Fruit fly (Drosophila melanogaster) whole organism, embryonic: ENCODE results near the gene CstF50.

ENCODE experiments used
- Awh ChIP-seq: fragments of 200-800 bp; sonication (Bioruptor generic); IDR thresholded peaks from 2 replicates; pipeline ENCODE4, ENCODE4 v1.3.6; 2022; ENCODE audit warnings: missing biosample characterization, missing genetic modification characterization
- CG10209 ChIP-seq: fragments of 200-800 bp; sonication (Bioruptor generic); optimal IDR thresholded peaks from 3 replicates; lab custom pipeline; 2017; ENCODE audit warnings: missing biosample characterization, mild to moderate bottlenecking, missing genetic modification characterization, missing genetic modification reagents
- CG10267 ChIP-seq: fragments of 200-800 bp; sonication (Bioruptor generic); optimal IDR thresholded peaks from 2 replicates; lab custom pipeline; 2018; ENCODE audit warnings: missing biosample characterization, mild to moderate bottlenecking, missing genetic modification characterization, moderate library complexity
- CG10431 ChIP-seq: fragments of 200-800 bp; sonication (Bioruptor generic); optimal IDR thresholded peaks from 3 replicates; lab custom pipeline; 2018; ENCODE audit warnings: missing biosample characterization, mild to moderate bottlenecking, missing genetic modification characterization
- CG10979 ChIP-seq: fragments of 200-800 bp; sonication (Bioruptor generic); optimal IDR thresholded peaks from 2 replicates; lab custom pipeline; 2018; ENCODE audit warnings: missing biosample characterization, mild to moderate bottlenecking, missing genetic modification characterization, moderate library complexity
- CG11560 ChIP-seq: fragments of 200-800 bp; sonication (Bioruptor generic); IDR thresholded peaks from 3 replicates; pipeline ENCODE4 v1.3.6; 2022; ENCODE audit warnings: missing biosample characterization, missing genetic modification characterization
- CG12155 ChIP-seq: fragments of 200-800 bp; sonication (Bioruptor generic); optimal IDR thresholded peaks from 3 replicates; lab custom pipeline; 2016; ENCODE audit warnings: missing biosample characterization, missing genetic modification characterization
- CG1603 ChIP-seq: fragments of 200-800 bp; sonication (Bioruptor generic); optimal IDR thresholded peaks from 2 replicates; lab custom pipeline; 2019; ENCODE audit warnings: missing biosample characterization, mild to moderate bottlenecking, missing genetic modification characterization, moderate library complexity
- CG18262 ChIP-seq: fragments of 200-800 bp; optimal IDR thresholded peaks from 3 replicates; lab custom pipeline; 2019; ENCODE audit warnings: missing biosample characterization, mild to moderate bottlenecking, missing genetic modification characterization, moderate library complexity
- CG18599 ChIP-seq: fragments of 200-800 bp; sonication (Bioruptor generic); optimal IDR thresholded peaks from 3 replicates; lab custom pipeline; 2017; ENCODE audit warnings: missing biosample characterization, missing genetic modification characterization, mild to moderate bottlenecking, moderate library complexity, missing genetic modification reagents
- CG2120 ChIP-seq: fragments of 200-800 bp; sonication (Bioruptor generic); optimal IDR thresholded peaks from 3 replicates; lab custom pipeline; 2016; ENCODE audit warnings: missing biosample characterization, missing genetic modification characterization
- CG4360 ChIP-seq: fragments of 200-800 bp; sonication (Bioruptor generic); IDR thresholded peaks from 2 replicates; pipeline ENCODE4 v1.3.6; 2022; ENCODE audit warnings: missing biosample characterization, missing genetic modification characterization
- CG4820 ChIP-seq: fragments of 200-800 bp; sonication (Bioruptor generic); optimal IDR thresholded peaks from 3 replicates; lab custom pipeline; 2016; ENCODE audit warnings: missing biosample characterization, missing genetic modification characterization
- CG6175 ChIP-seq: fragments of 200-800 bp; sonication (Bioruptor generic); IDR thresholded peaks from 3 replicates; pipeline ENCODE4 v1.3.6; 2022; ENCODE audit warnings: missing biosample characterization, missing genetic modification characterization
- CG6689 ChIP-seq: fragments of 200-800 bp; sonication (Bioruptor generic); IDR thresholded peaks from 2 replicates; pipeline ENCODE4 v1.3.6; 2022; ENCODE audit warnings: missing biosample characterization, missing genetic modification characterization
- CG7786 ChIP-seq: fragments of 200-800 bp; sonication (Bioruptor generic); optimal IDR thresholded peaks from 2 replicates; lab custom pipeline; 2016; ENCODE audit warnings: missing biosample characterization, missing genetic modification characterization
- CG7839 ChIP-seq: fragments of 200-800 bp; sonication (Bioruptor generic); optimal IDR thresholded peaks from 3 replicates; lab custom pipeline; 2018; ENCODE audit warnings: missing biosample characterization, mild to moderate bottlenecking, missing genetic modification characterization, moderate library complexity
- CG8388 ChIP-seq: fragments of 200-800 bp; sonication (Bioruptor generic); optimal IDR thresholded peaks from 2 replicates; lab custom pipeline; 2019; ENCODE audit warnings: missing biosample characterization, mild to moderate bottlenecking, missing genetic modification characterization, moderate library complexity
- CG9876 ChIP-seq: fragments of 200-800 bp; sonication (Bioruptor generic); optimal IDR thresholded peaks from 2 replicates; lab custom pipeline; 2016; ENCODE audit warnings: missing biosample characterization, missing genetic modification characterization
- CG9932 ChIP-seq: fragments of 200-800 bp; sonication (Bioruptor generic); IDR thresholded peaks from 2 replicates; pipeline ENCODE4 v1.3.6; 2022; ENCODE audit warnings: missing biosample characterization, missing genetic modification characterization
- D19A ChIP-seq: fragments of 200-800 bp; optimal IDR thresholded peaks from 3 replicates; lab custom pipeline; 2019; ENCODE audit warnings: missing biosample characterization, mild to moderate bottlenecking, missing genetic modification characterization, moderate library complexity
- Ets65A ChIP-seq: fragments of 200-800 bp; sonication (Bioruptor generic); peaks from one replicate; lab custom pipeline; 2016; ENCODE audit warnings: missing biosample characterization, missing genetic modification characterization
- Gug ChIP-seq: fragments of 200-800 bp; sonication (Bioruptor generic); IDR thresholded peaks from 4 replicates; pipeline ENCODE4 v1.3.6; 2022; ENCODE audit warnings: missing biosample characterization, missing genetic modification characterization
- HmgD ChIP-seq: fragments of 200-800 bp; sonication (Bioruptor generic); optimal IDR thresholded peaks from 3 replicates; lab custom pipeline; 2016; ENCODE audit warnings: missing biosample characterization, missing genetic modification characterization
- Meics ChIP-seq: fragments of 200-800 bp; sonication (Bioruptor generic); optimal IDR thresholded peaks from 2 replicates; lab custom pipeline; 2017; ENCODE audit warnings: missing biosample characterization, mild to moderate bottlenecking, missing genetic modification characterization
- Pdp1 ChIP-seq, 2 experiments: fragments of 200-800 bp; sonication (Bioruptor generic); optimal IDR thresholded peaks; 3 replicates each; lab custom pipeline; 2016; ENCODE audit warnings: missing biosample characterization in 2 of 2, missing genetic modification characterization in 2 of 2, mild to moderate bottlenecking in 1 of 2, moderate library complexity in 1 of 2
- Ptx1 ChIP-seq: fragments of 200-800 bp; sonication (Bioruptor generic); IDR thresholded peaks from 2 replicates; pipeline ENCODE4 v1.3.6; 2022; ENCODE audit warnings: missing biosample characterization, missing genetic modification characterization
- Sin3A ChIP-seq: fragments of >200 bp; optimal IDR thresholded peaks from 2 replicates; lab custom pipeline; 2018
- Sox100B ChIP-seq: fragments of 200-800 bp; sonication (Bioruptor generic); optimal IDR thresholded peaks from 3 replicates; lab custom pipeline; 2018; ENCODE audit warnings: missing biosample characterization, mild to moderate bottlenecking, missing genetic modification characterization
- Sox102F ChIP-seq: fragments of 200-800 bp; sonication (Bioruptor generic); optimal IDR thresholded peaks from 2 replicates; lab custom pipeline; 2018; ENCODE audit warnings: missing biosample characterization, mild to moderate bottlenecking, missing genetic modification characterization, moderate library complexity
- Trl ChIP-seq, 3 experiments: fragments of >200 bp in 2 of 3; fragments of 200-800 bp in 1 of 3; sonication (Bioruptor generic) in 1 of 3; optimal IDR thresholded peaks; 2 replicates in 1 of 3; 3 replicates in 2 of 3; lab custom pipeline; 2016 to 2017; ENCODE audit warnings: missing biosample characterization in 1 of 3, missing genetic modification characterization in 1 of 3
- abd-A ChIP-seq: fragments of 200-800 bp; sonication (Bioruptor generic); optimal IDR thresholded peaks from 3 replicates; lab custom pipeline; 2019; ENCODE audit warnings: missing biosample characterization, mild to moderate bottlenecking, missing genetic modification characterization, moderate library complexity
- bcd ChIP-seq: fragments of 200-800 bp; sonication (Bioruptor generic); optimal IDR thresholded peaks from 2 replicates; lab custom pipeline; 2017; ENCODE audit warnings: missing biosample characterization, mild to moderate bottlenecking, missing genetic modification characterization
- cad ChIP-seq: fragments of >200 bp; optimal IDR thresholded peaks from 2 replicates; lab custom pipeline; 2017; ENCODE audit warnings: missing biosample characterization, missing genetic modification characterization
- cg ChIP-seq: fragments of 200-800 bp; sonication (Bioruptor generic); optimal IDR thresholded peaks from 3 replicates; lab custom pipeline; 2019; ENCODE audit warnings: missing biosample characterization, mild to moderate bottlenecking, missing genetic modification characterization, moderate library complexity
- chif ChIP-seq, 2 experiments: fragments of 200-800 bp; sonication (Bioruptor generic); optimal IDR thresholded peaks; 3 replicates each; lab custom pipeline; 2016; ENCODE audit warnings: missing biosample characterization in 2 of 2, missing genetic modification characterization in 2 of 2
- crp ChIP-seq, 2 experiments: fragments of 200-800 bp; sonication (Bioruptor generic); optimal IDR thresholded peaks; 2 replicates in 1 of 2; 3 replicates in 1 of 2; lab custom pipeline; 2017; ENCODE audit warnings: missing biosample characterization in 2 of 2, missing genetic modification characterization in 2 of 2, mild to moderate bottlenecking in 1 of 2, moderate library complexity in 1 of 2
- dmrt11E ChIP-seq: fragments of 200-800 bp; sonication (Bioruptor generic); optimal IDR thresholded peaks from 3 replicates; lab custom pipeline; 2018; ENCODE audit warnings: missing biosample characterization, mild to moderate bottlenecking, missing genetic modification characterization, moderate library complexity
- exex ChIP-seq: fragments of 200-800 bp; sonication (Bioruptor generic); optimal IDR thresholded peaks from 4 replicates; lab custom pipeline; 2018; ENCODE audit warnings: missing biosample characterization, mild to moderate bottlenecking, missing genetic modification characterization, moderate library complexity
- jing ChIP-seq: fragments of 200-800 bp; sonication (Bioruptor generic); optimal IDR thresholded peaks from 2 replicates; lab custom pipeline; 2018; ENCODE audit warnings: missing biosample characterization, mild to moderate bottlenecking, missing genetic modification characterization
- jumu ChIP-seq: fragments of 200-800 bp; sonication (Bioruptor generic); optimal IDR thresholded peaks from 3 replicates; lab custom pipeline; 2016; ENCODE audit warnings: missing biosample characterization, missing genetic modification characterization
- lab ChIP-seq: fragments of 200-800 bp; sonication (Bioruptor generic); optimal IDR thresholded peaks from 3 replicates; lab custom pipeline; 2017; ENCODE audit warnings: missing biosample characterization, missing genetic modification characterization, mild to moderate bottlenecking, moderate library complexity, missing genetic modification reagents
- peb ChIP-seq: fragments of 200-800 bp; sonication (Bioruptor generic); IDR thresholded peaks from 2 replicates; pipeline ENCODE4 v1.3.6; 2022; ENCODE audit warnings: missing biosample characterization, missing genetic modification characterization
- pros ChIP-seq: fragments of 200-800 bp; sonication (Bioruptor generic); optimal IDR thresholded peaks from 3 replicates; lab custom pipeline; 2019; ENCODE audit warnings: missing biosample characterization, mild to moderate bottlenecking, missing genetic modification characterization, moderate library complexity
- pzg ChIP-seq: fragments of 200-800 bp; sonication (Bioruptor generic); optimal IDR thresholded peaks from 3 replicates; lab custom pipeline; 2018; ENCODE audit warnings: missing biosample characterization, mild to moderate bottlenecking, missing genetic modification characterization, moderate library complexity
- sd ChIP-seq: fragments of 200-800 bp; sonication (Bioruptor generic); optimal IDR thresholded peaks from 3 replicates; lab custom pipeline; 2018; ENCODE audit warnings: missing biosample characterization, mild to moderate bottlenecking, missing genetic modification characterization, moderate library complexity
- sens ChIP-seq: fragments of 200-800 bp; sonication (Bioruptor generic); peaks from one replicate; lab custom pipeline; 2016; ENCODE audit warnings: missing biosample characterization, missing genetic modification characterization
- slbo ChIP-seq: fragments of 200-800 bp; sonication (Bioruptor generic); IDR thresholded peaks from 2 replicates; pipeline ENCODE4 v1.3.6; 2022; ENCODE audit warnings: missing biosample characterization, missing genetic modification characterization

Gene CstF50

DNA sequence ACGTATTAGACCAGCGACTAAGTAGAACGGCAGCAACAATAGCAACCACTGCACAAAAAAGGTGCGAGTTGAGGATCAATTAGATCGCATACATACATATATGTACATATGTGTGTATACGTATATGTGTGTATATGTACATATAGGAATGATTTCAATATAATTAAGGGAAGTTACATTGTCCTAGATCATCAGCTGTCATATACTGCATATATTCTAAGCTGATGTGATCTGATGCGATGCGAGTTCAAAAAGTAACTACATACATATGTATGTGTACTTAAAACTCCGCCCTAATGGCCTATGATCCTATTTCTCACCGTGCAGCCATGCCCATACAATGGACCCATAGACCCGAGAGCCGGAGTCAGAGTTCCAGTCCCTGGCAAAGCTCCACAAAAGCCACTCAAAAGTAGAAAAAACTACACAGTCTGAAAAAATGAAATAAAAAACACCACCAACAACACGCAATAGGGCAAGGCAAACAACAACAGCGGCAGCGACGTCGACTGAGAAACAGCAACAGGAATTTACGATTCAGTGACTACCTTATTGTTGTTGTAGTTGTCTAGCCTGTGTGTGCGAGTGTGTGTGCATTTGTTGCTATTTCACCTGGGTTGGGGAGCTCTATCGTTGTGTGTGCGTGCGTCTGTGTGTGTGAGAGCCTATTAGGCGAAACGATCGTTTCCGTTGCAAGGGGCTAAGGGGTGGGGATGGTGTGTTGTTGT lies 13.4 kb downstream of the CstF50 start:
- TF ChIP-seq sd (tag; lab: Kevin White, UChicago) = peak; percentile 78
- peak; percentile 33 for TF ChIP-seq CG10979 (tag; lab: Kevin White, UChicago)
- TF ChIP-seq pzg (GFP tag; lab: Kevin White, UChicago) = no peak
- peak; percentile 17 for TF ChIP-seq CG12155 (GFP tag; lab: Kevin White, UChicago)
- TF ChIP-seq jumu (GFP tag; lab: Kevin White, UChicago) = no peak
- TF ChIP-seq Gug = 0 out of 4 replicates have a peak, but pooled peaks have one; percentile 4
- TF ChIP-seq CG18262 (tag; lab: Kevin White, UChicago) = peak; percentile 52
- TF ChIP-seq CG7786 (GFP tag; lab: Kevin White, UChicago) = peak; percentile 3
- no peak for TF ChIP-seq CG9876 (GFP tag; lab: Kevin White, UChicago)
- TF ChIP-seq lab (GFP tag; lab: Kevin White, UChicago) = peak; percentile 41
- peak; percentile 6 for TF ChIP-seq Sox100B (GFP tag; lab: Kevin White, UChicago)
- peak; percentile 2 for TF ChIP-seq CG10267 (tag; lab: Kevin White, UChicago)
- no peak for TF ChIP-seq Sin3A (lab: Kevin White, UChicago)
- peak; percentile 27 for TF ChIP-seq CG18599 (GFP tag; lab: Kevin White, UChicago)
- peak; percentile 4 for TF ChIP-seq jing (GFP tag; lab: Kevin White, UChicago)
- TF ChIP-seq CG6175 = 0 out of 3 replicates have a peak, but pooled peaks have one; percentile 14
- peak; percentile 35; the same call in 1 of the 2 replicates for TF ChIP-seq Ptx1 (GFP tag; lab: Robert Waterston, UW)
- peak; percentile 88 for TF ChIP-seq sens
- TF ChIP-seq pros = peak; percentile 46
- TF ChIP-seq dmrt11E (tag; lab: Kevin White, UChicago) = peak; percentile 24
- no peak for TF ChIP-seq crp (GFP tag; optimal IDR thresholded peaks at IDR 0.05; lab: Kevin White, UChicago)
- peak; percentile 37 for TF ChIP-seq Meics (GFP tag; lab: Kevin White, UChicago)
- TF ChIP-seq CG11560 (tag; lab: Robert Waterston, UW) = no peak
- TF ChIP-seq CG10209 (GFP tag; lab: Kevin White, UChicago) = peak; percentile 28
- peak; percentile 99 for TF ChIP-seq CG4360
- TF ChIP-seq Trl (optimal IDR thresholded peaks at IDR 0.05; lab: Kevin White, UChicago) = peak in 1 of 2 experiments; percentile 24
- TF ChIP-seq Trl (GFP tag; optimal IDR thresholded peaks at IDR 0.05; lab: Kevin White, UChicago) = no peak
- TF ChIP-seq Awh (GFP tag; lab: Robert Waterston, UW) = no peak
- no peak for TF ChIP-seq exex (tag; lab: Kevin White, UChicago)
- TF ChIP-seq peb (GFP tag; lab: Robert Waterston, UW) = 0 out of 2 replicates have a peak, but pooled peaks have one; percentile 6
- TF ChIP-seq CG4820 (GFP tag; lab: Kevin White, UChicago) = peak; percentile 15
- TF ChIP-seq abd-A (tag; lab: Kevin White, UChicago) = peak; percentile 20
- TF ChIP-seq bcd = peak; percentile 15
- no peak for TF ChIP-seq Ets65A (GFP tag; lab: Kevin White, UChicago)
- no peak for TF ChIP-seq CG10431
- TF ChIP-seq CG7839 (tag; lab: Kevin White, UChicago) = peak; percentile 34
- peak; percentile 37 for TF ChIP-seq Sox102F
- no peak for TF ChIP-seq HmgD (GFP tag; lab: Kevin White, UChicago)
- peak; percentile 89 for TF ChIP-seq cg (GFP tag; lab: Kevin White, UChicago)
- peak; percentile 7; the same call in 1 of the 2 replicates for TF ChIP-seq CG9932 (GFP tag; lab: Robert Waterston, UW)
- TF ChIP-seq CG2120 (GFP tag; lab: Kevin White, UChicago) = peak; percentile 22
- peak in 1 of 2 experiments; percentile 13 for TF ChIP-seq chif (GFP tag; optimal IDR thresholded peaks at IDR 0.05; lab: Kevin White, UChicago)
- TF ChIP-seq CG1603 (tag; lab: Kevin White, UChicago) = peak; percentile 51
- peak; percentile 11 for TF ChIP-seq D19A (tag; lab: Kevin White, UChicago)
- TF ChIP-seq Pdp1 (GFP tag; optimal IDR thresholded peaks at IDR 0.05; lab: Kevin White, UChicago) = peak in 1 of 2 experiments; percentile 32
- 0 out of 2 replicates have a peak, but pooled peaks have one; percentile 9 for TF ChIP-seq slbo (GFP tag; lab: Robert Waterston, UW)
- peak; percentile 51 for TF ChIP-seq CG6689 (GFP tag; lab: Robert Waterston, UW)
- TF ChIP-seq CG8388 (GFP tag; lab: Kevin White, UChicago) = peak; percentile 4
- TF ChIP-seq cad = no peak
